Fruit fly (Drosophila melanogaster): ENCODE measurements around the gene sqz.

Gene sqz

DNA sequence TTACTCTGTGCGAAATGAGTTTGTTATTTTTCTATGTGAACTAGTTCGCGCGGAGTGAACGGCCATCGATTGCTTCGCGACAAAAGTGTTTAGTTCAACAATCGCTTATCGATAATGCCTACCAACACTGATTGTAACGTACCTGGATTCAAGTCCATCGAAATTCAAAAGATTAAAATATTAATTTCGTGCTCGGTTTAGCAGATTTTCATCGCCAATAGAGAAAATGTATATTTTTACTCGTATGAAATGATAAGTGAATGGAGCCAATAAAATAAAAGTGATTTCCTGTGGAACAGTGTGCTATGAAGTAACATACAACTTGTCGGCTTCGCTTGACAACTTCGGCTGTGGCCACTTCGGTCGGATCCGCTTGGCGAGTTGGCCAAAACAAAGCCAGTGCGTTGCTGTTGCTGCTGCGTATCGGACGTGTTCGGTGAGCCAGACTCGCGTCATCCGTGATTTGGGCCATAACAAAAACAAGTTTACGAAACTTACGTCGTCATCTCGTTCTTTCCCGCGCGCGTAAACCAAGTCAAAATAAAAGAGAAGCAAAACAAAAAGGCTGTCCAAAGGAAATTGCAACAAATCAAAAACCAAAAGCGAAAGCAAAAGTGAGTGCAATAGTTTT is 16.4 kb downstream of the sqz start, which contains the start of the genes CG5555 and myd (continued):
- TF ChIP-seq so (GFP tag; IDR thresholded peaks at IDR 0.05) (0 out of 3 replicates have a peak, but pooled peaks have one; percentile 13), sr (GFP tag; IDR thresholded peaks at IDR 0.05) (no peak), CG10431 (GFP tag; optimal IDR thresholded peaks at IDR 0.05) (no peak), CG6765 (GFP tag; optimal IDR thresholded peaks at IDR 0.05) (no peak), CG17912 (GFP tag; optimal IDR thresholded peaks at IDR 0.05) (no peak), org-1 (GFP tag; optimal IDR thresholded peaks at IDR 0.05) (no peak), CG3163 (GFP tag; optimal IDR thresholded peaks at IDR 0.05) (no peak), NC2β (GFP tag; optimal IDR thresholded peaks at IDR 0.05) (no peak), CG31365 (tag; optimal IDR thresholded peaks at IDR 0.05) (no peak), hkb (optimal IDR thresholded peaks at IDR 0.05) (no peak), hkb (GFP tag; IDR thresholded peaks at IDR 0.05) (peak; percentile 38; the same call in 1 of the 2 replicates), lmd (GFP tag; IDR thresholded peaks at IDR 0.05) (peak; percentile 37; the same call in 1 of the 2 replicates), klu (GFP tag; IDR thresholded peaks at IDR 0.05) (peak; percentile 34; the same call in 1 of the 2 replicates), crp (GFP tag; optimal IDR thresholded peaks at IDR 0.05) (peak in 1 of 2 experiments; percentile 4), pita (GFP tag; optimal IDR thresholded peaks at IDR 0.05) (no peak), gcm2 (GFP tag; optimal IDR thresholded peaks at IDR 0.05) (no peak), CG7357 (GFP tag; IDR thresholded peaks at IDR 0.05) (peak; percentile 33; the same call in 1 of the 3 replicates), CG8290 (GFP tag; optimal IDR thresholded peaks at IDR 0.05) (no peak), CG8290 (tag; optimal IDR thresholded peaks at IDR 0.05) (peak in 1 of 2 experiments; percentile 63), gfzf (GFP tag; optimal IDR thresholded peaks at IDR 0.05) (peak; percentile 12), CG9727 (GFP tag; optimal IDR thresholded peaks at IDR 0.05) (no peak), CG12219 (GFP tag; optimal IDR thresholded peaks at IDR 0.05) (no peak), Hr51 (GFP tag; optimal IDR thresholded peaks at IDR 0.05) (peak in 1 of 2 experiments; percentile 38), CG11456 (GFP tag; IDR thresholded peaks at IDR 0.05) (0 out of 3 replicates have a peak, but pooled peaks have one; percentile 27), CG1832 (GFP tag; optimal IDR thresholded peaks at IDR 0.05) (no peak), CG2875 (GFP tag; optimal IDR thresholded peaks at IDR 0.05) (no peak), zf30C (GFP tag; optimal IDR thresholded peaks at IDR 0.05) (no peak), br (optimal IDR thresholded peaks at IDR 0.05) (no peak), CG33557 (GFP tag; optimal IDR thresholded peaks at IDR 0.05) (no peak), tio (GFP tag; optimal IDR thresholded peaks at IDR 0.05) (no peak), CG6175 (GFP tag; IDR thresholded peaks at IDR 0.05) (no peak), CG17568 (GFP tag; optimal IDR thresholded peaks at IDR 0.05) (no peak), lola (GFP tag; optimal IDR thresholded peaks at IDR 0.05) (no peak), unc-4 (GFP tag; IDR thresholded peaks at IDR 0.05; ENCODE audit: partially characterized antibody) (peak; percentile 71), nom (GFP tag; optimal IDR thresholded peaks at IDR 0.05) (no peak), zfh1 (GFP tag; IDR thresholded peaks at IDR 0.05) (0 out of 3 replicates have a peak, but pooled peaks have one; percentile 43), CG3407 (GFP tag; optimal IDR thresholded peaks at IDR 0.05) (no peak), mam (GFP tag; optimal IDR thresholded peaks at IDR 0.05) (peak; percentile 17), vfl (GFP tag; optimal IDR thresholded peaks at IDR 0.05) (peak; percentile 28), CG7928 (GFP tag; optimal IDR thresholded peaks at IDR 0.05) (peak; percentile 7), sens (GFP tag) (peak; percentile 89), CG13123 (GFP tag; optimal IDR thresholded peaks at IDR 0.05) (no peak), CG7745 (tag; optimal IDR thresholded peaks at IDR 0.05) (no peak), H2.0 (GFP tag; IDR thresholded peaks at IDR 0.05) (peak; percentile 25; the same call in 1 of the 2 replicates), CG1024 (GFP tag; IDR thresholded peaks at IDR 0.05) (no peak), abd-A (tag; optimal IDR thresholded peaks at IDR 0.05) (peak; percentile 47), CG7372 (GFP tag; IDR thresholded peaks at IDR 0.05) (no peak), tin (GFP tag; optimal IDR thresholded peaks at IDR 0.05) (no peak), CG12104 (GFP tag; optimal IDR thresholded peaks at IDR 0.05) (no peak), CG18476 (GFP tag; optimal IDR thresholded peaks at IDR 0.05) (no peak), CG30431 (GFP tag; optimal IDR thresholded peaks at IDR 0.05) (no peak)

Measured in whole organism, embryonic.